Fruit fly (Drosophila melanogaster) ovary, adult (tissue): ENCODE measurements around the gene CG32204.

Experiments
- CG17801 ChIP-seq: fragments of 200-800 bp; optimal IDR thresholded peaks from 2 replicates; lab custom pipeline; 2019; ENCODE audit warnings: missing biosample characterization, mild to moderate bottlenecking, missing genetic modification characterization, moderate library complexity; ENCODE audit not compliant: partially characterized antibody

CG32204 gene

dm6 chr3L:18890283-18891175, 55.3 kb downstream of the CG32204 start, which contains the start of gene CG3961:
TSS of gene CG3961 (minus strand) at chr3L:18890483.
- peak; percentile 96 for TF ChIP-seq CG17801

- TF ChIP-seq CG17801: no peak
Observed at dm6 chr3L:18889222-18889866, 56.5 kb downstream of the CG32204 start.

- TF ChIP-seq CG17801: no peak
Observed at dm6 chr3L:18881613-18882012, 64.2 kb downstream of the CG32204 start.

dm6 chr3L:18872440-18872839, 73.4 kb downstream of the CG32204 start, which contains the start of the genes Rad9 and Uggt:
TSS of gene Rad9 (minus strand) at chr3L:18872553.
TSS of gene Uggt (plus strand) at chr3L:18872747.
- peak; percentile 15 for TF ChIP-seq CG17801
